Worm (Caenorhabditis elegans): ENCODE data around the gene E03H12.5.

DNA sequence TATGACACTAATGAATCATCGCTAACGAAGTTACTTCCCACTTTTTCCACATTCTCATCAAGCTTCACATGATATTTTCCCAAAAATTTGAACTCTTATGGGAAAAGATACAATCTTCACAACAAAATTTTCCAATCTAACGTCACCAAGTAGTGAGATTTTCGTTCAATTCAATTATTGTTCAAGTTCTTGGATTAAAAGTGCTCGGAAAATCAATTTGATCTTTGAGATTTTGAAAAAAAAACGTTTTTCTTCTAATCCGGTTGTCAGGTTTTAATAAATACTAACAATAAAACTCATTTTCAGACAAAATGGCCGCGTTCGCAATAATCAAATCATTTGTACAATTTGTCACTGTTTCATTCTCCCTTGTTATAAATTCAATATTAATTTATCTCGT, 42.9 kb upstream of the E03H12.5 start, which contains the start of gene str-153:
- TF ChIP-seq zag-1 (tag; optimal IDR thresholded peaks at IDR 0.05) (no peak), alr-1 (tag; optimal IDR thresholded peaks at IDR 0.05; ENCODE audit: borderline replicate concordance) (no peak), ama-1 (optimal IDR thresholded peaks at IDR 0.05) (no peak), fos-1 (tag; optimal IDR thresholded peaks at IDR 0.05) (no peak), elt-3 (tag; optimal IDR thresholded peaks at IDR 0.05) (no peak), ztf-11 (tag; optimal IDR thresholded peaks at IDR 0.05) (no peak), ceh-63 (GFP tag; optimal IDR thresholded peaks at IDR 0.05) (no peak), egl-27 (tag; optimal IDR thresholded peaks at IDR 0.05) (no peak), lin-13 (GFP tag; optimal IDR thresholded peaks at IDR 0.05) (no peak), nhr-77 (tag; optimal IDR thresholded peaks at IDR 0.05) (no peak), fkh-4 (tag; optimal IDR thresholded peaks at IDR 0.05; ENCODE audit: borderline replicate concordance) (no peak), ztf-4 (tag; optimal IDR thresholded peaks at IDR 0.05) (no peak), tbx-2 (tag; optimal IDR thresholded peaks at IDR 0.05) (no peak), C34B4.2 (tag; optimal IDR thresholded peaks at IDR 0.05) (no peak)

All from whole organism, L1 larva.